Fruit fly (Drosophila melanogaster) whole organism, embryonic: ENCODE data around the gene ben.
A peak's percentile ranks its signal among the peaks of the same experiment; 100 is the strongest.

Experiments
- Atf6 ChIP-seq: fragments of 200-800 bp; sonication (Bioruptor generic); IDR thresholded peaks from 2 replicates; pipeline ENCODE4 v1.3.6; 2022; ENCODE audit warnings: missing biosample characterization, missing genetic modification characterization
- CG10321 ChIP-seq: fragments of 200-800 bp; sonication (Bioruptor generic); IDR thresholded peaks from 2 replicates; pipeline ENCODE4 v1.3.6; 2022; ENCODE audit warnings: missing biosample characterization, missing genetic modification characterization
- CG11398 ChIP-seq: fragments of 200-800 bp; sonication (Bioruptor generic); optimal IDR thresholded peaks from 2 replicates; lab custom pipeline; 2016; ENCODE audit warnings: missing biosample characterization, missing genetic modification characterization
- CG11456 ChIP-seq: fragments of 200-800 bp; sonication (Bioruptor generic); IDR thresholded peaks from 3 replicates; pipeline ENCODE4 v1.3.6; 2022; ENCODE audit warnings: missing biosample characterization, missing genetic modification characterization
- CG12299 ChIP-seq: fragments of 200-800 bp; sonication (Bioruptor generic); optimal IDR thresholded peaks from 2 replicates; lab custom pipeline; 2018; ENCODE audit warnings: missing biosample characterization, mild to moderate bottlenecking, missing genetic modification characterization
- CG12391 ChIP-seq: fragments of 200-800 bp; sonication (Bioruptor generic); optimal IDR thresholded peaks from 3 replicates; lab custom pipeline; 2018; ENCODE audit warnings: missing biosample characterization, mild to moderate bottlenecking, missing genetic modification characterization, moderate library complexity
- CG12744 ChIP-seq: fragments of 200-800 bp; sonication (Bioruptor generic); optimal IDR thresholded peaks from 2 replicates; lab custom pipeline; 2016; ENCODE audit warnings: missing biosample characterization, missing genetic modification characterization
- CG13296 ChIP-seq: fragments of 200-800 bp; sonication (Bioruptor generic); optimal IDR thresholded peaks from 3 replicates; lab custom pipeline; 2018; ENCODE audit warnings: missing biosample characterization, mild to moderate bottlenecking, missing genetic modification characterization
- CG14667 ChIP-seq: fragments of 200-800 bp; sonication (Bioruptor generic); IDR thresholded peaks from 2 replicates; pipeline ENCODE4 v1.3.6; 2022; ENCODE audit warnings: missing biosample characterization, missing genetic modification characterization
- CG15696 ChIP-seq: fragments of 200-800 bp; sonication (Bioruptor generic); optimal IDR thresholded peaks from 2 replicates; lab custom pipeline; 2019; ENCODE audit warnings: missing biosample characterization, mild to moderate bottlenecking, missing genetic modification characterization, moderate library complexity
- CG17186 ChIP-seq: fragments of 200-800 bp; sonication (Bioruptor generic); optimal IDR thresholded peaks from 3 replicates; lab custom pipeline; 2017; ENCODE audit warnings: missing biosample characterization, missing genetic modification reagents, missing genetic modification characterization
- CG17361 ChIP-seq: fragments of 200-800 bp; sonication (Bioruptor generic); IDR thresholded peaks from 3 replicates; pipeline ENCODE4 v1.3.6; 2022; ENCODE audit warnings: missing biosample characterization, missing genetic modification characterization
- CG2116 ChIP-seq: fragments of 200-800 bp; sonication (Bioruptor generic); optimal IDR thresholded peaks from 3 replicates; lab custom pipeline; 2018; ENCODE audit warnings: missing biosample characterization, mild to moderate bottlenecking, missing genetic modification characterization
- CG2129 ChIP-seq: fragments of 200-800 bp; sonication (Bioruptor generic); IDR thresholded peaks from 2 replicates; pipeline ENCODE4 v1.3.6; 2022; ENCODE audit warnings: missing biosample characterization, missing genetic modification characterization; ENCODE audit not compliant: partially characterized antibody
- CG2678 ChIP-seq: fragments of 200-800 bp; sonication (Bioruptor generic); optimal IDR thresholded peaks from 3 replicates; lab custom pipeline; 2019; ENCODE audit warnings: missing biosample characterization, mild to moderate bottlenecking, missing genetic modification characterization, moderate library complexity
- CG30403 ChIP-seq: fragments of 200-800 bp; sonication (Bioruptor generic); optimal IDR thresholded peaks from 3 replicates; lab custom pipeline; 2016; ENCODE audit warnings: missing biosample characterization, missing genetic modification characterization
- CG32772 ChIP-seq: fragments of 200-800 bp; sonication (Bioruptor generic); IDR thresholded peaks from 2 replicates; pipeline ENCODE4 v1.3.6; 2022; ENCODE audit warnings: missing biosample characterization, missing genetic modification characterization
- CG33213 ChIP-seq: fragments of 200-800 bp; sonication (Bioruptor generic); optimal IDR thresholded peaks from 3 replicates; lab custom pipeline; 2016; ENCODE audit warnings: missing biosample characterization, missing genetic modification characterization
- CG6765 ChIP-seq: fragments of 200-800 bp; sonication (Bioruptor generic); optimal IDR thresholded peaks from 3 replicates; lab custom pipeline; 2017; ENCODE audit warnings: missing biosample characterization, mild to moderate bottlenecking, missing genetic modification characterization
- CG6854 ChIP-seq: fragments of 200-800 bp; sonication (Bioruptor generic); optimal IDR thresholded peaks from 3 replicates; lab custom pipeline; 2017; ENCODE audit warnings: missing biosample characterization, mild to moderate bottlenecking, missing genetic modification characterization
- CG8089 ChIP-seq: fragments of 200-800 bp; sonication (Bioruptor generic); optimal IDR thresholded peaks from 3 replicates; lab custom pipeline; 2016; ENCODE audit warnings: missing biosample characterization, missing genetic modification characterization
- CG8765 ChIP-seq: fragments of 200-800 bp; sonication (Bioruptor generic); IDR thresholded peaks from 2 replicates; pipeline ENCODE4 v1.3.6; 2022; ENCODE audit warnings: missing biosample characterization, missing genetic modification characterization
- CG8924 ChIP-seq: fragments of 200-800 bp; optimal IDR thresholded peaks from 3 replicates; lab custom pipeline; 2019; ENCODE audit warnings: missing biosample characterization, mild to moderate bottlenecking, missing genetic modification characterization, moderate library complexity
- CG8944 ChIP-seq: fragments of 200-800 bp; sonication (Bioruptor generic); optimal IDR thresholded peaks from 3 replicates; lab custom pipeline; 2016; ENCODE audit warnings: missing biosample characterization, missing genetic modification characterization
- CG9215 ChIP-seq: fragments of 200-800 bp; sonication (Bioruptor generic); IDR thresholded peaks from 2 replicates; pipeline ENCODE4 v1.3.6; 2022; ENCODE audit warnings: missing biosample characterization, missing genetic modification characterization
- D19B ChIP-seq: fragments of 200-800 bp; sonication (Bioruptor generic); optimal IDR thresholded peaks from 2 replicates; lab custom pipeline; 2017; ENCODE audit warnings: missing biosample characterization, mild to moderate bottlenecking, missing genetic modification characterization
- Ets65A ChIP-seq: fragments of 200-800 bp; sonication (Bioruptor generic); peaks from one replicate; lab custom pipeline; 2016; ENCODE audit warnings: missing biosample characterization, missing genetic modification characterization
- Fer3 ChIP-seq: fragments of 200-800 bp; sonication (Bioruptor generic); optimal IDR thresholded peaks from 2 replicates; lab custom pipeline; 2018; ENCODE audit warnings: missing biosample characterization, mild to moderate bottlenecking, missing genetic modification characterization, moderate library complexity
- HLH3B ChIP-seq: fragments of 200-800 bp; sonication (Bioruptor generic); IDR thresholded peaks from 2 replicates; pipeline ENCODE4 v1.3.6; 2022; ENCODE audit warnings: missing biosample characterization, missing genetic modification characterization
- Hmr ChIP-seq: fragments of 200-800 bp; sonication (Bioruptor generic); optimal IDR thresholded peaks from 3 replicates; lab custom pipeline; 2017; ENCODE audit warnings: mild to moderate bottlenecking, missing biosample characterization, missing genetic modification reagents, missing genetic modification characterization
- Kr ChIP-seq: fragments of 200-800 bp; sonication (Bioruptor generic); optimal IDR thresholded peaks from 2 replicates; lab custom pipeline; 2017; ENCODE audit warnings: missing biosample characterization, mild to moderate bottlenecking, missing genetic modification characterization
- Lpt ChIP-seq: fragments of >200 bp; optimal IDR thresholded peaks from 2 replicates; lab custom pipeline; 2018; ENCODE audit warnings: missing biosample characterization, missing genetic modification characterization
- PHDP ChIP-seq: fragments of 200-800 bp; sonication (Bioruptor generic); optimal IDR thresholded peaks from 3 replicates; lab custom pipeline; 2018; ENCODE audit warnings: missing biosample characterization, mild to moderate bottlenecking, missing genetic modification characterization, moderate library complexity
- Six4 ChIP-seq: fragments of 200-800 bp; sonication (Bioruptor generic); optimal IDR thresholded peaks from 2 replicates; lab custom pipeline; 2016; ENCODE audit warnings: missing biosample characterization, missing genetic modification characterization
- Sox102F ChIP-seq: fragments of 200-800 bp; sonication (Bioruptor generic); optimal IDR thresholded peaks from 2 replicates; lab custom pipeline; 2018; ENCODE audit warnings: missing biosample characterization, mild to moderate bottlenecking, missing genetic modification characterization, moderate library complexity
- Sry-β ChIP-seq: fragments of 200-800 bp; sonication (Bioruptor generic); optimal IDR thresholded peaks from 2 replicates; lab custom pipeline; 2018; ENCODE audit warnings: missing biosample characterization, mild to moderate bottlenecking, missing genetic modification characterization, moderate library complexity
- bowl ChIP-seq: fragments of 200-800 bp; sonication (Bioruptor generic); IDR thresholded peaks from 2 replicates; pipeline ENCODE4 v1.3.6; 2022; ENCODE audit warnings: missing biosample characterization, missing genetic modification characterization
- cad ChIP-seq: fragments of >200 bp; optimal IDR thresholded peaks from 2 replicates; lab custom pipeline; 2017; ENCODE audit warnings: missing biosample characterization, missing genetic modification characterization
- chm ChIP-seq: fragments of 200-800 bp; sonication (Bioruptor generic); IDR thresholded peaks from 2 replicates; pipeline ENCODE4 v1.3.6; 2022; ENCODE audit warnings: missing biosample characterization, missing genetic modification characterization
- danr ChIP-seq: fragments of 200-800 bp; sonication (Bioruptor generic); IDR thresholded peaks from 2 replicates; pipeline ENCODE4 v1.3.6; 2022; ENCODE audit warnings: missing biosample characterization, missing genetic modification characterization
- en ChIP-seq: fragments of 200-800 bp; sonication (Bioruptor generic); optimal IDR thresholded peaks from 2 replicates; lab custom pipeline; 2016; ENCODE audit warnings: missing biosample characterization, missing genetic modification characterization
- fd64A ChIP-seq: fragments of 200-800 bp; sonication (Bioruptor generic); optimal IDR thresholded peaks from 3 replicates; lab custom pipeline; 2018; ENCODE audit warnings: missing biosample characterization, mild to moderate bottlenecking, missing genetic modification characterization
- gem ChIP-seq: fragments of 200-800 bp; sonication (Bioruptor generic); optimal IDR thresholded peaks from 2 replicates; lab custom pipeline; 2019; ENCODE audit warnings: missing biosample characterization, mild to moderate bottlenecking, missing genetic modification characterization, moderate library complexity
- h ChIP-seq: fragments of >200 bp; optimal IDR thresholded peaks from 2 replicates; lab custom pipeline; 2017
- inv ChIP-seq: fragments of 200-800 bp; sonication (Bioruptor generic); IDR thresholded peaks from 2 replicates; pipeline ENCODE4 v1.3.6; 2022; ENCODE audit warnings: missing biosample characterization, missing genetic modification characterization; ENCODE audit not compliant: partially characterized antibody
- jigr1 ChIP-seq: fragments of 200-800 bp; sonication (Bioruptor generic); IDR thresholded peaks from 3 replicates; pipeline ENCODE4 v1.3.6; 2022; ENCODE audit warnings: missing biosample characterization, missing genetic modification characterization
- lab ChIP-seq: fragments of 200-800 bp; sonication (Bioruptor generic); optimal IDR thresholded peaks from 3 replicates; lab custom pipeline; 2017; ENCODE audit warnings: missing biosample characterization, missing genetic modification characterization, mild to moderate bottlenecking, moderate library complexity, missing genetic modification reagents
- nau ChIP-seq: fragments of 200-800 bp; sonication (Bioruptor generic); optimal IDR thresholded peaks from 3 replicates; lab custom pipeline; 2017; ENCODE audit warnings: missing biosample characterization, mild to moderate bottlenecking, missing genetic modification characterization, missing genetic modification reagents
- peb ChIP-seq: fragments of 200-800 bp; sonication (Bioruptor generic); IDR thresholded peaks from 2 replicates; pipeline ENCODE4 v1.3.6; 2022; ENCODE audit warnings: missing biosample characterization, missing genetic modification characterization
- sc ChIP-seq, 3 experiments: fragments of >200 bp in 2 of 3; fragments of 200-800 bp in 1 of 3; sonication (Bioruptor generic) in 1 of 3; optimal IDR thresholded peaks; 2 replicates in 2 of 3; 3 replicates in 1 of 3; lab custom pipeline; 2017; ENCODE audit warnings: mild to moderate bottlenecking in 1 of 3, missing biosample characterization in 1 of 3, missing genetic modification characterization in 1 of 3, missing genetic modification reagents in 1 of 3
- scrt ChIP-seq: fragments of 200-800 bp; sonication (Bioruptor generic); optimal IDR thresholded peaks from 2 replicates; lab custom pipeline; 2018; ENCODE audit warnings: missing biosample characterization, mild to moderate bottlenecking, missing genetic modification characterization, moderate library complexity
- sens ChIP-seq: fragments of 200-800 bp; sonication (Bioruptor generic); peaks from one replicate; lab custom pipeline; 2016; ENCODE audit warnings: missing biosample characterization, missing genetic modification characterization
- tin ChIP-seq: fragments of 200-800 bp; sonication (Bioruptor generic); optimal IDR thresholded peaks from 3 replicates; lab custom pipeline; 2016; ENCODE audit warnings: missing biosample characterization, missing genetic modification characterization
- ttk ChIP-seq: fragments of 200-800 bp; sonication (Bioruptor generic); IDR thresholded peaks from 2 replicates; pipeline ENCODE4 v2.1.2; 2022; ENCODE audit warnings: missing biosample characterization, missing genetic modification characterization
- wdn ChIP-seq: fragments of 200-800 bp; sonication (Bioruptor generic); IDR thresholded peaks from 2 replicates; pipeline ENCODE4 v1.3.6; 2022; ENCODE audit warnings: missing biosample characterization, missing genetic modification characterization
- z ChIP-seq: fragments of 200-800 bp; sonication (Bioruptor generic); IDR thresholded peaks from 3 replicates; pipeline ENCODE4 v1.3.6; 2022; ENCODE audit warnings: missing biosample characterization, missing genetic modification characterization

The ben gene

dm6 chrX:14026712-14027111, 30.6 kb downstream of the ben start (continued):
- no peak for TF ChIP-seq CG2129
- no peak for TF ChIP-seq CG14667 (GFP tag; lab: Robert Waterston, UW)
- no peak for TF ChIP-seq CG17186 (GFP tag; lab: Kevin White, UChicago)
- TF ChIP-seq danr (GFP tag; lab: Robert Waterston, UW) = no peak
- TF ChIP-seq CG13296 (GFP tag; lab: Kevin White, UChicago) = no peak
- no peak for TF ChIP-seq Sry-β
- no peak for TF ChIP-seq HLH3B
- no peak for TF ChIP-seq CG6765
- no peak for TF ChIP-seq chm
- no peak for TF ChIP-seq CG2116
- no peak for TF ChIP-seq peb (GFP tag; lab: Robert Waterston, UW)
- no peak for TF ChIP-seq scrt
- no peak for TF ChIP-seq CG32772 (GFP tag; lab: Robert Waterston, UW)
- no peak for TF ChIP-seq wdn (GFP tag; lab: Robert Waterston, UW)
- peak; percentile 36 for TF ChIP-seq CG2678 (tag; lab: Kevin White, UChicago)
- TF ChIP-seq bowl = no peak
- TF ChIP-seq gem (tag; lab: Kevin White, UChicago) = peak; percentile 40
- TF ChIP-seq CG6854 = no peak
- no peak for TF ChIP-seq CG8765 (GFP tag; lab: Robert Waterston, UW)
- no peak for TF ChIP-seq ttk (GFP tag; lab: Robert Waterston, UW)
- TF ChIP-seq CG11398 (GFP tag; lab: Kevin White, UChicago) = no peak
- no peak for TF ChIP-seq sens (GFP tag; lab: Kevin White, UChicago)
- TF ChIP-seq inv = no peak
- TF ChIP-seq en (GFP tag; lab: Kevin White, UChicago) = no peak
- no peak for TF ChIP-seq Fer3
- no peak for TF ChIP-seq tin (GFP tag; lab: Kevin White, UChicago)
- no peak for TF ChIP-seq CG10321
- TF ChIP-seq CG11456 (GFP tag; lab: Robert Waterston, UW) = no peak
- no peak for TF ChIP-seq lab (GFP tag; lab: Kevin White, UChicago)
- TF ChIP-seq Atf6 (GFP tag; lab: Robert Waterston, UW) = no peak
- no peak for TF ChIP-seq cad
- TF ChIP-seq Six4 (GFP tag; lab: Kevin White, UChicago) = no peak
- 0 out of 3 replicates have a peak, but pooled peaks have one; percentile 19 for TF ChIP-seq CG17361 (GFP tag; lab: Robert Waterston, UW)
- peak; percentile 40 for TF ChIP-seq Hmr (GFP tag; lab: Kevin White, UChicago)
- TF ChIP-seq h (lab: Kevin White, UChicago) = no peak
- TF ChIP-seq CG30403 (GFP tag; lab: Kevin White, UChicago) = no peak
- TF ChIP-seq CG15696 (tag; lab: Kevin White, UChicago) = no peak
- TF ChIP-seq CG12391 = no peak
- TF ChIP-seq Kr (GFP tag; lab: Kevin White, UChicago) = no peak
- TF ChIP-seq CG8924 (tag; lab: Kevin White, UChicago) = no peak
- TF ChIP-seq nau (GFP tag; lab: Kevin White, UChicago) = no peak
- no peak for TF ChIP-seq Ets65A (GFP tag; lab: Kevin White, UChicago)
- no peak for TF ChIP-seq Lpt (GFP tag; lab: Kevin White, UChicago)
- no peak for TF ChIP-seq fd64A (GFP tag; lab: Kevin White, UChicago)
- TF ChIP-seq, all 482 proteins: peak for 16

dm6 chrX:14038023-14038422, 41.9 kb downstream of the ben start:
- TF ChIP-seq D19B (GFP tag; lab: Kevin White, UChicago) (no peak), sc (optimal IDR thresholded peaks at IDR 0.05; lab: Kevin White, UChicago) (no peak), sc (GFP tag; optimal IDR thresholded peaks at IDR 0.05; lab: Kevin White, UChicago) (no peak), z (GFP tag; lab: Robert Waterston, UW) (no peak), CG12744 (GFP tag; lab: Kevin White, UChicago) (no peak), Sox102F (no peak), PHDP (tag; lab: Kevin White, UChicago) (no peak), CG12299 (tag; lab: Kevin White, UChicago) (no peak), CG9215 (GFP tag; lab: Robert Waterston, UW) (no peak), jigr1 (GFP tag; lab: Robert Waterston, UW) (no peak), CG8089 (GFP tag; lab: Kevin White, UChicago) (no peak), CG33213 (GFP tag; lab: Kevin White, UChicago) (no peak), CG8944 (GFP tag; lab: Kevin White, UChicago) (no peak)
